Worm (Caenorhabditis elegans): ENCODE measurements around the gene F18A11.3.
A peak's percentile ranks its signal among the peaks of the same experiment; 100 is the strongest.
"Not testable (repeated sequence)": the region's sequence is repeated elsewhere in the genome, so short reads cannot be mapped to it uniquely, and the experiment has no call there.

Gene F18A11.3

DNA sequence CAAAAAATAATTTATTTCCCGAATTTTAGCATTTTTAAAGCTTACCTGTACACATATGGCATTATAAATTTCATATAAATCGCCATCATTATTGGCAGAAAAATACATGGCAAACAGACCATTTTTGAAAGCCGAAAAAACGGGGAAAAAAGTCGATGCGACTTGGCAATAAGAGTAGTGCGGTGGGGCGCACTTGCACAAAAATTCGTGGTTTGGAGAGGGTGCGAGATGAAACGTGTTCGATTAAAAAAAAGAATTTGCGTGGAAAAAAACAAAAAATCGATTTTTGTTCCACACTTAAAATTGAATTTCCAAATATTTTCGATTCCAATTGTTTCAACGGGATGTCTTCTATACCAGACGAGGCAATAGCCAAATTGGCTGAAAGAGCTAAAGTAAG is at the start of gene F18A11.3:
F18A11.3 (minus strand) TSS at position 125 of the 400 bp plus-strand sequence.
- no peak for TF ChIP-seq ztf-23 (GFP tag; IDR thresholded peaks at IDR 0.05)
- 0 out of 2 replicates have a peak, but pooled peaks have one; percentile 48 for TF ChIP-seq ztf-29 (GFP tag; IDR thresholded peaks at IDR 0.05)
- TF ChIP-seq T22C8.4 (GFP tag; IDR thresholded peaks at IDR 0.05): no peak
- TF ChIP-seq cog-1 (tag; optimal IDR thresholded peaks at IDR 0.05): no peak
- TF ChIP-seq klf-2 (GFP tag; conservative IDR thresholded peaks at IDR 0.05): no peak

DNA sequence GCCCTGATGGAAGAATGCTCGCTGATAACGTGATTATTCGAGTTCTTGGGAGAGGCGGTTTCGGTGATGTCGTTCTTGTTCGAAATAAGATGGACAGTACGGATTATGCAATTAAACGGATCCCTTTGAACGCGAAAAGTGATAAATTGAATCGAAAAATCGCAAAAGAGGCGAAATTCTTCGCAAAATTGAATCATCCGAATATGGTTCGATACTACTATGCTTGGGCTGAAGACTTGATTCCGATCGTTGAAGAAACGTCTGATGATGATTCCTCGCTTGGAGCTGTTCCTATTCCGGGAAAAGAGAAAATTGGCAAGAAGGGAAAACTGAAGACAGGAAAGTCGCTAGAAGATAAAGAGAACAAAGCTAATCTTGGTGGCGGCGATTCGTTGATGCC is 49.3 kb upstream of the F18A11.3 start:
- TF ChIP-seq klf-2 (GFP tag; conservative IDR thresholded peaks at IDR 0.05) (no peak), tab-1 (GFP tag; IDR thresholded peaks at IDR 0.05) (no peak), ztf-29 (GFP tag; IDR thresholded peaks at IDR 0.05) (no peak), ztf-23 (GFP tag; IDR thresholded peaks at IDR 0.05) (no peak), ref-1 (GFP tag; conservative IDR thresholded peaks at IDR 0.05) (no peak), T22C8.4 (GFP tag; IDR thresholded peaks at IDR 0.05) (no peak), cog-1 (tag; optimal IDR thresholded peaks at IDR 0.05) (no peak), med-1 (GFP tag; optimal IDR thresholded peaks at IDR 0.05; ENCODE audit: insufficient read depth) (no peak), flt-1 (GFP tag; IDR thresholded peaks at IDR 0.05) (no peak)

DNA sequence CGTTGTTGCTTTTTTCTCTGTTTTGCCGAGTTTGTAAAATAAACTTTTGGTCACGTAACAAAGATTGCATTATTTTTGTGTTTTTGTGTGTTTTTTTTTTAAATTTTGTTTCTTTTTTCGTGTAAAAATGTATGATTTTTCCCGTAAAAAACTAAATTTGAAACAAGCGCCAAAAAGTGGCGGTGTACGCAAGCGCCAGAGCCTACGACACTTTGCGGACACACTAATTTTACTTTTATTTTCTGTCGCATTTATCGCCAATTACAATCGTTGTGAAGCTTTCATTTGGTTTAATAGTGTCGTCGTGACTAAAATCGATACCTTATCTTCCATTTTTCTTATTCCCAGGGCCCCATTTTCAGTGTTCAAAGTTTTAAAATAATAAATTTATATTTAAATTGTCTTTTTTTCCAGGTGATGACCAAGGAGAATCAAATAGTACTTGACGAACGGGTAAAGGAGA is 47.1 kb upstream of the F18A11.3 start, which contains the start of the genes Y81G3A.1 and gcn-2:
Y81G3A.1 (minus strand) TSS at position 175 of the 463 bp plus-strand sequence.
gcn-2 (plus strand) TSS at position 413 of the 463 bp plus-strand sequence.
- no peak for TF ChIP-seq klf-2 (GFP tag; conservative IDR thresholded peaks at IDR 0.05)
- no peak for TF ChIP-seq ztf-23 (GFP tag; IDR thresholded peaks at IDR 0.05)
- no peak for TF ChIP-seq med-1 (GFP tag; optimal IDR thresholded peaks at IDR 0.05; ENCODE audit: insufficient read depth)
- TF ChIP-seq flt-1 (GFP tag; IDR thresholded peaks at IDR 0.05): no peak
- no peak for TF ChIP-seq cog-1 (tag; optimal IDR thresholded peaks at IDR 0.05)
- TF ChIP-seq ztf-29 (GFP tag; IDR thresholded peaks at IDR 0.05): no peak
- TF ChIP-seq ref-1 (GFP tag; conservative IDR thresholded peaks at IDR 0.05): no peak
- TF ChIP-seq tab-1 (GFP tag; IDR thresholded peaks at IDR 0.05): no peak
- no peak for TF ChIP-seq T22C8.4 (GFP tag; IDR thresholded peaks at IDR 0.05)

DNA sequence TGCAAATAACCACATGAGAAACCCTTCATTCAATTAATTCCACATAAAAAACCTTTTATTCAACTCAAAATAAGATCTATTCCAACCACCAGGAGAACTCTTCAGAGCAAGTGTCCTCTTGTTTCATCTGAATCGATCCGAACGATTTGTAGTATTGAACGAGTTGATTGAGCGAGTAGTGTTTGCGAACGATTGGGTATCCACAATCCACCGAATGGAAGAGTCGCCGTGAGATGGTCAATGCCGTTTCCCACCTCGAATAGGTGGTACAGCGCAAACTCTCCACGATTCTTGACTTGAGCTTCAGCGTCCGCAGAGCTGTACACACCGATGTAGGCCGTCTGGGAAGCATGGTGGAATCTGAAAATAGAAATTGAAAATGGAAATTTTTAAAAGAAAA is 45.8 kb upstream of the F18A11.3 start, which contains the start of gene Y81G3A.6:
Y81G3A.6 (minus strand) TSS at position 101 of the 400 bp plus-strand sequence.
- TF ChIP-seq ztf-23 (GFP tag; IDR thresholded peaks at IDR 0.05); ref-1 (GFP tag; conservative IDR thresholded peaks at IDR 0.05); cog-1 (tag; optimal IDR thresholded peaks at IDR 0.05): not testable (repeated sequence)

DNA sequence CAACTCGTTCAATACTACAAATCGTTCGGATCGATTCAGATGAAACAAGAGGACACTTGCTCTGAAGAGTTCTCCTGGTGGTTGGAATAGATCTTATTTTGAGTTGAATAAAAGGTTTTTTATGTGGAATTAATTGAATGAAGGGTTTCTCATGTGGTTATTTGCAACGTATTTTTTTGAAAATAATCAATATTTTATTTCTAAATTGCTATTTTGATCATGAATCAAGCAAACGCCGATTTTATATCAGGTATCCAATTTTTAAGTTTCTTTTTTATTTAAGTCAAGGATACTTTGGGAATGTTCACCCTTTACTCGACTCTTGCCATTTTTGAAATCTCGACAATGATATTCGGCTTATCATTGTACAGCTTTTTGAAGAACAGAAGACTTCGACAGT is 44.0 kb upstream of the F18A11.3 start, which contains the start of gene Y81G3A.2:
Y81G3A.2 (plus strand) TSS at position 301 of the 400 bp plus-strand sequence.
- TF ChIP-seq flt-1 (GFP tag; IDR thresholded peaks at IDR 0.05); ref-1 (GFP tag; conservative IDR thresholded peaks at IDR 0.05); med-1 (GFP tag; optimal IDR thresholded peaks at IDR 0.05; ENCODE audit: insufficient read depth): not testable (repeated sequence)

DNA sequence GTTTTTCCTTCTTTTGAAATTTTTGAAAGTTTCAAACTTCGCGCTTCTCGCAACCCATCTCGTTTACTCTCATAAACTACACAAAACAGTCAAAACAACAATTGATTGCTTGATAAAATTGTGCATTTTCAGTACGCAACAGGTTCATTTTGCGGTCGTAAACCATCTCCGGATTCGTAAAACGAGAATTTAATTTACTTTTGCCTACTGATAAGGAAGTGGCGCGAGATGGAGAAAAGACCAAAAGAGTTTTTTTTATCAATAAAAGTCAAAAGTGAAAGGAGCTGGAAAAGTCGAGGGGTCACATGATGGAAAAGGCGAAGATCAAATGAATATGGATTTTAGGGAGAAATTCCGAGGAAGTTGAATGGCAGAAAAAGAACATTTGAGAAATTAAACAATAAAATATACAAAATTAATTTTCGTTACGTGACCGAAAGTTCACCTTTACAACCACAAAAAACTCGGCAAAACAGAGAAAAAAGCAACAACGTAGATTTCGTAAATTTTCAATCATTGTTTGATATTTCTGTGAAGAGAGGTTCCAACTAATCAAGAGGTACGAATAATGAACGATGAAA is 42.3 kb upstream of the F18A11.3 start, which contains the start of gene F42G4.6:
F42G4.6 (plus strand) TSS at position 531 of the 581 bp plus-strand sequence.
- TF ChIP-seq flt-1 (GFP tag; IDR thresholded peaks at IDR 0.05) (no peak), tab-1 (GFP tag; IDR thresholded peaks at IDR 0.05) (no peak), ztf-29 (GFP tag; IDR thresholded peaks at IDR 0.05) (no peak), ref-1 (GFP tag; conservative IDR thresholded peaks at IDR 0.05) (no peak), ztf-23 (GFP tag; IDR thresholded peaks at IDR 0.05) (no peak), med-1 (GFP tag; optimal IDR thresholded peaks at IDR 0.05; ENCODE audit: insufficient read depth) (no peak), cog-1 (tag; optimal IDR thresholded peaks at IDR 0.05) (no peak), klf-2 (GFP tag; conservative IDR thresholded peaks at IDR 0.05) (no peak), T22C8.4 (GFP tag; IDR thresholded peaks at IDR 0.05) (no peak)

DNA sequence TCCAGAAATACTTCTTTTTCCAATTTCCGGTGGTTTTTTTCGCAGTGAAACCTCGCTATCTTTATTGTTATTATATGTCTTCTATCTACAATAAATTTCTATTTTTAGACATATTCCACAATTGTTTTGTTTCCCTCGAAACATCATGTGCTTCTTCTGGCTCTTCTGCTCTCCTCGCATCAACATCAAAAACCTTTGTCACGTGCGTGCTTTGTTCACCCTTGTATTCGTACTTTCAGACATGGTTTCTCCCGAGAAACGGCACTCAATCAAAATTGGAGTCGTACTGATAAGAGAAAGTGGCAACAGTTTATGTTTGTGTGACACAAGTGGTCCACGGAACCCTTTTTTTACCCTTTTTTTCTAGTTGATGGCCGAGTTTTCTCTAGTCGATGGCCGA is 41.1 kb upstream of the F18A11.3 start:
- TF ChIP-seq tab-1 (GFP tag; IDR thresholded peaks at IDR 0.05) (no peak), ref-1 (GFP tag; conservative IDR thresholded peaks at IDR 0.05) (no peak), klf-2 (GFP tag; conservative IDR thresholded peaks at IDR 0.05) (no peak), ztf-29 (GFP tag; IDR thresholded peaks at IDR 0.05) (no peak), cog-1 (tag; optimal IDR thresholded peaks at IDR 0.05) (no peak), med-1 (GFP tag; optimal IDR thresholded peaks at IDR 0.05; ENCODE audit: insufficient read depth) (no peak), ztf-23 (GFP tag; IDR thresholded peaks at IDR 0.05) (no peak), flt-1 (GFP tag; IDR thresholded peaks at IDR 0.05) (no peak), T22C8.4 (GFP tag; IDR thresholded peaks at IDR 0.05) (no peak)

DNA sequence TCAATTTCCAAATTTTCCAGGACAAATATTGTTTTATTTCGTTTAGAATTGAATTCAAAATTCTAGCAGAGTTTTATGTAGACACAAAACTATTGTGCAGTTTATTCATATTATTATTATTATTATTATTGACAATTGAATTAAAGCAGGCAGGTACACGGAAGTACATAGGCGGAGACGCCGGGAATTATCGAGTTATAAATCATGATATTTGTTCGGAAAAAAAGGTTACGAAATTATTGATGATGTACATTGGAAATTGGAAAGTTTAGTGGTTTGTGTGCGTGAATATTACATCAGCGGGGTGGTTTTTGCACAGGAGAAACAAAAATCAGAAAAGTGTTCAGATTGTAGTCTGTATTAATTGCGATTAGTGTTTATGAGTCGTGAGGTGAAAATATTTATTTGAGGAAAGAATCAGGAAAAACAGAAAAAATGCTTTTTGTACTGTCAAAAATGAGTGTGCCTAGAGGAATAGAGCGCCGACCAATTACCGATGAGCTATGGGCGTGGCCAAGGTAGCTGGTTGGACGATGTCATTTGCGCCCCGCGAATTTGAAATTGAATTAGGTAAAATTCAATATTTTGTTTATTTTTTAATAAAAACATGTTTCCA is 39.8 kb upstream of the F18A11.3 start:
- TF ChIP-seq ztf-29 (GFP tag; IDR thresholded peaks at IDR 0.05): no peak
- TF ChIP-seq ref-1 (GFP tag; conservative IDR thresholded peaks at IDR 0.05): no peak
- no peak for TF ChIP-seq cog-1 (tag; optimal IDR thresholded peaks at IDR 0.05)
- TF ChIP-seq klf-2 (GFP tag; conservative IDR thresholded peaks at IDR 0.05): no peak
- no peak for TF ChIP-seq flt-1 (GFP tag; IDR thresholded peaks at IDR 0.05)
- no peak for TF ChIP-seq ztf-23 (GFP tag; IDR thresholded peaks at IDR 0.05)
- no peak for TF ChIP-seq med-1 (GFP tag; optimal IDR thresholded peaks at IDR 0.05; ENCODE audit: insufficient read depth)
- TF ChIP-seq tab-1 (GFP tag; IDR thresholded peaks at IDR 0.05): no peak
- TF ChIP-seq T22C8.4 (GFP tag; IDR thresholded peaks at IDR 0.05): no peak

DNA sequence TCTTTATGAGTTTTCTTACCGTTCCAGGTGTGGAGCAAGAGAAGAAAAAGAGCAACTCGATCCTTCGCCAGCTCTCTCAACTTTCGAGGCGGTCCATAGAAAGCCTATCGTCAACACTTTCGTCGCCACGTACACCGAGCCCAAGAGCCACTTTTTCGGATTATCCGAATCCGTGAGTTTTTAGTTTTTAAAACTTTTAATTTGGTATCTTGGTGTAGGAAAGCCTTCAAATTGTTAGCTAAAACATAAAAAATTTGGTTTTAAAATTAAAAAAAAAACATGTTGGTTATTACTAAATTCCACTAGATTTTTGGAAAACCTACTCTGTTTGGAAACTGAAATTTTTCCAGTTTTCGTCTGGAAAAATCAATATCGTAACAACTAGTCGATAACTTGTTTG is 37.1 kb upstream of the F18A11.3 start:
- TF ChIP-seq T22C8.4 (GFP tag; IDR thresholded peaks at IDR 0.05): no peak
- no peak for TF ChIP-seq med-1 (GFP tag; optimal IDR thresholded peaks at IDR 0.05; ENCODE audit: insufficient read depth)

DNA sequence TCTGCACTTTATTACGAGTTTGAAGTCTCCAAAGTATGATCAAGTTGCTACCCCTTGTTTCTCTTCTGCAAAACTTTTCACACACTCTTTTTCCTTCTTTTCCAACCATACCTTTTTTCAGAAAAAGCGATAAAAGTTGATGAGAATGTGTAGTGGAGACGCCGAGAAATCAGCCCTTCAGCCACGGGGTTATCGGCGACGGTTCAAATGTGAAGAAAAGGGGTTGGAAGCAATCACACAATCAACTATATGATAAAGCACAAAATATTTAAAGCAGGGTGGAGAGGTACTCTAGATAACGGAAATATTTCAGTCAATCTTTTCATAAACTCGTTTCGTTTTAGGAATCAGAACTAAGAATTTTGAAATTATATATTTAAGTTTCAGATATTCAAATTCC is 36.5 kb upstream of the F18A11.3 start, which contains the start of gene F42G4.5:
F42G4.5 (plus strand) TSS at position 379 of the 400 bp plus-strand sequence.
- TF ChIP-seq ztf-23 (GFP tag; IDR thresholded peaks at IDR 0.05) (no peak), cog-1 (tag; optimal IDR thresholded peaks at IDR 0.05) (no peak), ref-1 (GFP tag; conservative IDR thresholded peaks at IDR 0.05) (no peak), T22C8.4 (GFP tag; IDR thresholded peaks at IDR 0.05) (no peak)

Measured in whole organism, midembryonic.